Worm (Caenorhabditis elegans) whole organism, L4 larva: ENCODE data around the gene C18A3.11.

Experiments
- ZK337.2 ChIP-seq: fragments of 200-800 bp; sonication (Bioruptor generic); IDR thresholded peaks from 2 replicates; pipeline ENCODE4 v1.3.6; 2022; ENCODE audit warnings: missing genetic modification reagents, missing genetic modification characterization, missing compliant biosample characterization
- daf-19 ChIP-seq: fragments of 200-800 bp; sonication (Bioruptor generic); conservative IDR thresholded peaks from 2 replicates; pipeline ENCODE4 v1.3.6; 2022; ENCODE audit warnings: missing genetic modification characterization, missing compliant biosample characterization
- pha-4 ChIP-seq, 2 experiments: fragments of 150-350 bp in 1 of 2; fragments of 200-800 bp in 1 of 2; sonication (Bioruptor generic) in 1 of 2; IDR thresholded peaks in 1 of 2; optimal IDR thresholded peaks in 1 of 2; 2 replicates each; pipeline versions ENCODE4 v1.3.6 to Lab custom; 2014 to 2022; ENCODE audit warnings: missing genetic modification characterization in 2 of 2, missing genetic modification reagents in 2 of 2, missing biosample characterization in 1 of 2, missing compliant biosample characterization in 1 of 2

ce11 chrII:5730343-5731083 lies at the start of gene C18A3.11, which contains the start of gene C18A3.7:
- TF ChIP-seq pha-4 (GFP tag; IDR thresholded peaks at IDR 0.05; lab: Robert Waterston, UW) (no peak), pha-4 (tag; optimal IDR thresholded peaks at IDR 0.05; lab: Kevin White, UChicago) (no peak), ZK337.2 (GFP tag; lab: Robert Waterston, UW) (no peak), daf-19 (GFP tag; lab: Robert Waterston, UW) (no peak)
